Fruit fly (Drosophila melanogaster) whole organism, embryonic: ENCODE results near the gene tbrd-1.
A peak's percentile ranks its signal among the peaks of the same experiment; 100 is the strongest.

Experiments
- Antp ChIP-seq: fragments of 200-800 bp; sonication (Bioruptor generic); optimal IDR thresholded peaks from 3 replicates; lab custom pipeline; 2016; ENCODE audit warnings: missing biosample characterization, missing genetic modification characterization
- CG10462 ChIP-seq: fragments of 200-800 bp; sonication (Bioruptor generic); optimal IDR thresholded peaks from 2 replicates; lab custom pipeline; 2016; ENCODE audit warnings: missing biosample characterization, missing genetic modification characterization
- CG11085 ChIP-seq: fragments of 200-800 bp; sonication (Bioruptor generic); IDR thresholded peaks from 2 replicates; pipeline ENCODE4 v1.3.6; 2022; ENCODE audit warnings: missing biosample characterization, missing genetic modification characterization
- CG11696 ChIP-seq: fragments of 200-800 bp; sonication (Bioruptor generic); IDR thresholded peaks from 2 replicates; pipeline ENCODE4 v1.3.6; 2022; ENCODE audit warnings: missing biosample characterization, missing genetic modification characterization
- CG12659 ChIP-seq: fragments of 200-800 bp; sonication (Bioruptor generic); optimal IDR thresholded peaks from 3 replicates; lab custom pipeline; 2017; ENCODE audit warnings: mild to moderate bottlenecking, missing biosample characterization, missing genetic modification reagents, missing genetic modification characterization
- CG14667 ChIP-seq: fragments of 200-800 bp; sonication (Bioruptor generic); IDR thresholded peaks from 2 replicates; pipeline ENCODE4 v1.3.6; 2022; ENCODE audit warnings: missing biosample characterization, missing genetic modification characterization
- CG15696 ChIP-seq: fragments of 200-800 bp; sonication (Bioruptor generic); optimal IDR thresholded peaks from 2 replicates; lab custom pipeline; 2019; ENCODE audit warnings: missing biosample characterization, mild to moderate bottlenecking, missing genetic modification characterization, moderate library complexity
- CG17361 ChIP-seq: fragments of 200-800 bp; sonication (Bioruptor generic); IDR thresholded peaks from 3 replicates; pipeline ENCODE4 v1.3.6; 2022; ENCODE audit warnings: missing biosample characterization, missing genetic modification characterization
- CG17385 ChIP-seq: fragments of 200-800 bp; sonication (Bioruptor generic); optimal IDR thresholded peaks from 3 replicates; lab custom pipeline; 2018; ENCODE audit warnings: missing biosample characterization, mild to moderate bottlenecking, missing genetic modification characterization
- CG17612 ChIP-seq: fragments of 200-800 bp; sonication (Bioruptor generic); IDR thresholded peaks from 2 replicates; pipeline ENCODE4 v1.3.6; 2022; ENCODE audit warnings: missing biosample characterization, missing genetic modification characterization
- CG18619 ChIP-seq: fragments of 200-800 bp; sonication (Bioruptor generic); optimal IDR thresholded peaks from 3 replicates; lab custom pipeline; 2017; ENCODE audit warnings: missing biosample characterization, mild to moderate bottlenecking, missing genetic modification characterization
- CG2120 ChIP-seq: fragments of 200-800 bp; sonication (Bioruptor generic); optimal IDR thresholded peaks from 3 replicates; lab custom pipeline; 2016; ENCODE audit warnings: missing biosample characterization, missing genetic modification characterization
- CG2129 ChIP-seq: fragments of 200-800 bp; sonication (Bioruptor generic); IDR thresholded peaks from 2 replicates; pipeline ENCODE4 v1.3.6; 2022; ENCODE audit warnings: missing biosample characterization, missing genetic modification characterization; ENCODE audit not compliant: partially characterized antibody
- CG2712 ChIP-seq: fragments of 200-800 bp; optimal IDR thresholded peaks from 3 replicates; lab custom pipeline; 2019; ENCODE audit warnings: missing biosample characterization, mild to moderate bottlenecking, missing genetic modification characterization, moderate library complexity
- CG30020 ChIP-seq: fragments of 200-800 bp; optimal IDR thresholded peaks from 2 replicates; lab custom pipeline; 2019; ENCODE audit warnings: missing biosample characterization, mild to moderate bottlenecking, missing genetic modification characterization, moderate library complexity
- CG32767 ChIP-seq: fragments of 200-800 bp; sonication (Bioruptor generic); IDR thresholded peaks from 2 replicates; pipeline ENCODE4 v1.3.6; 2022; ENCODE audit warnings: missing biosample characterization, missing genetic modification characterization
- CG3281 ChIP-seq: fragments of 200-800 bp; sonication (Bioruptor generic); optimal IDR thresholded peaks from 3 replicates; lab custom pipeline; 2017; ENCODE audit warnings: missing biosample characterization, mild to moderate bottlenecking, missing genetic modification characterization
- CG42726 ChIP-seq: fragments of 200-800 bp; sonication (Bioruptor generic); IDR thresholded peaks from 2 replicates; pipeline ENCODE4 v1.3.6; 2022; ENCODE audit warnings: missing biosample characterization, missing genetic modification characterization; ENCODE audit not compliant: partially characterized antibody
- CG6175 ChIP-seq: fragments of 200-800 bp; sonication (Bioruptor generic); IDR thresholded peaks from 3 replicates; pipeline ENCODE4 v1.3.6; 2022; ENCODE audit warnings: missing biosample characterization, missing genetic modification characterization
- CG8765 ChIP-seq: fragments of 200-800 bp; sonication (Bioruptor generic); IDR thresholded peaks from 2 replicates; pipeline ENCODE4 v1.3.6; 2022; ENCODE audit warnings: missing biosample characterization, missing genetic modification characterization
- CG8944 ChIP-seq: fragments of 200-800 bp; sonication (Bioruptor generic); optimal IDR thresholded peaks from 3 replicates; lab custom pipeline; 2016; ENCODE audit warnings: missing biosample characterization, missing genetic modification characterization
- CG9609 ChIP-seq: fragments of 200-800 bp; sonication (Bioruptor generic); optimal IDR thresholded peaks from 3 replicates; lab custom pipeline; 2016; ENCODE audit warnings: missing biosample characterization, missing genetic modification characterization
- CG9817 ChIP-seq: fragments of 200-800 bp; sonication (Bioruptor generic); optimal IDR thresholded peaks from 2 replicates; lab custom pipeline; 2018; ENCODE audit warnings: missing biosample characterization, mild to moderate bottlenecking, missing genetic modification characterization, moderate library complexity
- Dad ChIP-seq: fragments of 200-800 bp; sonication (Bioruptor generic); optimal IDR thresholded peaks from 3 replicates; lab custom pipeline; 2016; ENCODE audit warnings: missing biosample characterization, missing genetic modification characterization
- Dbx ChIP-seq: fragments of 200-800 bp; sonication (Bioruptor generic); IDR thresholded peaks from 3 replicates; pipeline ENCODE4 v1.3.6; 2022; ENCODE audit warnings: missing biosample characterization, missing genetic modification characterization
- Dek ChIP-seq: fragments of 200-800 bp; sonication (Bioruptor generic); optimal IDR thresholded peaks from 3 replicates; lab custom pipeline; 2019; ENCODE audit warnings: missing biosample characterization, mild to moderate bottlenecking, missing genetic modification characterization, moderate library complexity
- Ets97D ChIP-seq: fragments of 200-800 bp; sonication (Bioruptor generic); optimal IDR thresholded peaks from 3 replicates; lab custom pipeline; 2016; ENCODE audit warnings: missing biosample characterization, missing genetic modification characterization
- HLH3B ChIP-seq: fragments of 200-800 bp; sonication (Bioruptor generic); IDR thresholded peaks from 2 replicates; pipeline ENCODE4 v1.3.6; 2022; ENCODE audit warnings: missing biosample characterization, missing genetic modification characterization
- HLH4C ChIP-seq: fragments of 200-800 bp; sonication (Bioruptor generic); IDR thresholded peaks from 3 replicates; pipeline ENCODE4 v1.3.6; 2022; ENCODE audit warnings: missing biosample characterization, missing genetic modification characterization; ENCODE audit not compliant: partially characterized antibody
- Hmr ChIP-seq: fragments of 200-800 bp; sonication (Bioruptor generic); optimal IDR thresholded peaks from 3 replicates; lab custom pipeline; 2017; ENCODE audit warnings: mild to moderate bottlenecking, missing biosample characterization, missing genetic modification reagents, missing genetic modification characterization
- Lim3 ChIP-seq: fragments of 200-800 bp; sonication (Bioruptor generic); IDR thresholded peaks from 2 replicates; pipeline ENCODE4 v1.3.6; 2022; ENCODE audit warnings: missing biosample characterization, missing genetic modification characterization
- Med ChIP-seq: fragments of 200-800 bp; sonication (Bioruptor generic); peaks from one replicate; lab custom pipeline; 2016; ENCODE audit warnings: missing biosample characterization, missing genetic modification characterization, mild to moderate bottlenecking, inconsistent platforms, moderate library complexity
- Nf-YC ChIP-seq: fragments of 200-800 bp; optimal IDR thresholded peaks from 3 replicates; lab custom pipeline; 2019; ENCODE audit warnings: missing biosample characterization, mild to moderate bottlenecking, missing genetic modification characterization, moderate library complexity
- Pdp1 ChIP-seq, 2 experiments: fragments of 200-800 bp; sonication (Bioruptor generic); optimal IDR thresholded peaks; 3 replicates each; lab custom pipeline; 2016; ENCODE audit warnings: missing biosample characterization in 2 of 2, missing genetic modification characterization in 2 of 2, mild to moderate bottlenecking in 1 of 2, moderate library complexity in 1 of 2
- Rfx ChIP-seq: fragments of 200-800 bp; sonication (Bioruptor generic); IDR thresholded peaks from 2 replicates; pipeline ENCODE4 v1.3.6; 2022; ENCODE audit warnings: missing biosample characterization, missing genetic modification characterization
- Rx ChIP-seq: fragments of 200-800 bp; sonication (Bioruptor generic); IDR thresholded peaks from 2 replicates; pipeline ENCODE4 v1.3.6; 2022; ENCODE audit warnings: missing biosample characterization, missing genetic modification characterization
- Six4 ChIP-seq: fragments of 200-800 bp; sonication (Bioruptor generic); optimal IDR thresholded peaks from 2 replicates; lab custom pipeline; 2016; ENCODE audit warnings: missing biosample characterization, missing genetic modification characterization
- aop ChIP-seq: fragments of 200-800 bp; sonication (Bioruptor generic); IDR thresholded peaks from 2 replicates; pipeline ENCODE4 v1.3.6; 2022; ENCODE audit warnings: missing biosample characterization, missing genetic modification characterization
- ap ChIP-seq: fragments of 200-800 bp; sonication (Bioruptor generic); IDR thresholded peaks from 2 replicates; pipeline ENCODE4 v1.3.6; 2022; ENCODE audit warnings: missing biosample characterization, missing genetic modification characterization
- bsh ChIP-seq, 2 experiments: fragments of 200-800 bp; sonication (Bioruptor generic); optimal IDR thresholded peaks; 2 replicates each; lab custom pipeline; 2017 to 2018; ENCODE audit warnings: mild to moderate bottlenecking in 2 of 2, missing biosample characterization in 2 of 2, missing genetic modification characterization in 2 of 2, moderate library complexity in 1 of 2
- cato ChIP-seq: fragments of 200-800 bp; sonication (Bioruptor generic); optimal IDR thresholded peaks from 2 replicates; lab custom pipeline; 2016; ENCODE audit warnings: missing biosample characterization, missing genetic modification characterization, borderline replicate concordance
- chinmo ChIP-seq: fragments of 200-800 bp; sonication (Bioruptor generic); IDR thresholded peaks from 4 replicates; pipeline ENCODE4 v1.3.6; 2022; ENCODE audit warnings: missing biosample characterization, missing genetic modification characterization; ENCODE audit not compliant: partially characterized antibody
- disco-r ChIP-seq: fragments of 200-800 bp; sonication (Bioruptor generic); optimal IDR thresholded peaks from 2 replicates; lab custom pipeline; 2016; ENCODE audit warnings: missing biosample characterization, missing genetic modification characterization
- esg ChIP-seq: fragments of 200-800 bp; sonication (Bioruptor generic); conservative IDR thresholded peaks from 2 replicates; pipeline ENCODE4 v1.3.6; 2022; ENCODE audit warnings: missing biosample characterization, missing genetic modification characterization
- gce ChIP-seq: fragments of 200-800 bp; sonication (Bioruptor generic); IDR thresholded peaks from 3 replicates; pipeline ENCODE4 v1.3.6; 2022; ENCODE audit warnings: missing biosample characterization, missing genetic modification characterization
- grn ChIP-seq: fragments of 200-800 bp; sonication (Bioruptor generic); optimal IDR thresholded peaks from 3 replicates; lab custom pipeline; 2017; ENCODE audit warnings: missing biosample characterization, missing genetic modification characterization
- hbn ChIP-seq: fragments of 200-800 bp; sonication (Bioruptor generic); IDR thresholded peaks from 2 replicates; pipeline ENCODE4 v1.3.6; 2022; ENCODE audit warnings: missing biosample characterization, missing genetic modification characterization; ENCODE audit not compliant: partially characterized antibody
- jing ChIP-seq: fragments of 200-800 bp; sonication (Bioruptor generic); optimal IDR thresholded peaks from 2 replicates; lab custom pipeline; 2018; ENCODE audit warnings: missing biosample characterization, mild to moderate bottlenecking, missing genetic modification characterization
- mam ChIP-seq: fragments of 200-800 bp; sonication (Bioruptor generic); optimal IDR thresholded peaks from 3 replicates; lab custom pipeline; 2016; ENCODE audit warnings: missing biosample characterization, missing genetic modification characterization
- slp2 ChIP-seq: fragments of 200-800 bp; sonication (Bioruptor generic); optimal IDR thresholded peaks from 2 replicates; lab custom pipeline; 2016; ENCODE audit warnings: missing biosample characterization, missing genetic modification characterization
- vvl ChIP-seq: fragments of 200-800 bp; sonication (Bioruptor generic); IDR thresholded peaks from 2 replicates; pipeline ENCODE4 v1.3.6; 2022; ENCODE audit warnings: missing biosample characterization, missing genetic modification characterization
- wor ChIP-seq: fragments of 200-800 bp; sonication (Bioruptor generic); IDR thresholded peaks from 2 replicates; pipeline ENCODE4 v1.3.6; 2022; ENCODE audit warnings: missing biosample characterization, missing genetic modification characterization

The tbrd-1 gene

DNA sequence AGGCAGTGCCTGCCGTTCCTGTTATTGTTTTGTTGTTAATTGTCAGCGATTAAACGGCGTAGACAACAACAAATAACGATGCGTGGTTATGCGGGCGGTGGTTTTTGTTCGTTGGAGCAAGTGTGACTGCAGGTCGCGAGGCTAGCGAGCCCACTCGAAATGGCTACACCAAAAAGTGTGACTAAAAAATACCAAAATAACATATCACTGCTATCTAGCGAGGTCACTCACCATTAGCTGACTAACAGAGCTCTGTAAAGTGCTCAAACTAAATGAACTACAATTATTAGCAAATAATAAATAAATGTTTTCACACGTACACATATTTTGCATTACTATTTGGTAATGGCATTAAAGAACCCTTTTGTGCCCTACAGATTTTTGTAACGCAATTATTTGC lies 3.4 kb downstream of the tbrd-1 start, which contains the start of gene Pli (continued):
- TF ChIP-seq CG2712 = peak; percentile 48
- TF ChIP-seq mam = no peak
- TF ChIP-seq CG30020 (tag; lab: Kevin White, UChicago) = no peak
- no peak for TF ChIP-seq Dbx (GFP tag; lab: Robert Waterston, UW)
- no peak for TF ChIP-seq bsh (GFP tag; optimal IDR thresholded peaks at IDR 0.05; lab: Kevin White, UChicago)
- TF ChIP-seq CG8765 (GFP tag; lab: Robert Waterston, UW) = no peak
- peak; percentile 87 for TF ChIP-seq Med (GFP tag; lab: Kevin White, UChicago)
- peak; percentile 7 for TF ChIP-seq CG17385 (GFP tag; lab: Kevin White, UChicago)
- TF ChIP-seq gce = no peak
- TF ChIP-seq Six4 (GFP tag; lab: Kevin White, UChicago) = no peak
- peak; percentile 7 for TF ChIP-seq CG2120 (GFP tag; lab: Kevin White, UChicago)
- peak in 1 of 2 experiments; percentile 78 for TF ChIP-seq Pdp1 (GFP tag; optimal IDR thresholded peaks at IDR 0.05; lab: Kevin White, UChicago)
- TF ChIP-seq CG6175 = no peak
- TF ChIP-seq CG12659 (GFP tag; lab: Kevin White, UChicago) = peak; percentile 77
- no peak for TF ChIP-seq CG2129 (GFP tag; lab: Robert Waterston, UW)
- TF ChIP-seq CG32767 (GFP tag; lab: Robert Waterston, UW) = no peak
- no peak for TF ChIP-seq hbn (GFP tag; lab: Robert Waterston, UW)
- TF ChIP-seq esg (GFP tag; lab: Robert Waterston, UW) = no peak
- no peak for TF ChIP-seq Antp (GFP tag; lab: Kevin White, UChicago)
- no peak for TF ChIP-seq vvl (GFP tag; lab: Robert Waterston, UW)
- TF ChIP-seq CG3281 = no peak
- TF ChIP-seq CG9609 (GFP tag; lab: Kevin White, UChicago) = no peak
- no peak for TF ChIP-seq CG11696 (GFP tag; lab: Robert Waterston, UW)
- TF ChIP-seq HLH4C (GFP tag; lab: Robert Waterston, UW) = no peak
- TF ChIP-seq CG15696 = no peak
- peak; percentile 62 for TF ChIP-seq Ets97D (GFP tag; lab: Kevin White, UChicago)
- TF ChIP-seq Rx (GFP tag; lab: Robert Waterston, UW) = no peak
- no peak for TF ChIP-seq CG17612 (GFP tag; lab: Robert Waterston, UW)
- TF ChIP-seq HLH3B (GFP tag; lab: Robert Waterston, UW) = no peak
- TF ChIP-seq ap (GFP tag; lab: Robert Waterston, UW) = no peak
- TF ChIP-seq wor (GFP tag; lab: Robert Waterston, UW) = no peak
- TF ChIP-seq jing (GFP tag; lab: Kevin White, UChicago) = no peak
- no peak for TF ChIP-seq Rfx (GFP tag; lab: Robert Waterston, UW)
- no peak for TF ChIP-seq CG10462 (GFP tag; lab: Kevin White, UChicago)
- no peak for TF ChIP-seq disco-r (GFP tag; lab: Kevin White, UChicago)
- TF ChIP-seq Dad (GFP tag; lab: Kevin White, UChicago) = peak; percentile 12
- no peak for TF ChIP-seq CG11085 (GFP tag; lab: Robert Waterston, UW)
- TF ChIP-seq slp2 (GFP tag; lab: Kevin White, UChicago) = no peak
- no peak for TF ChIP-seq aop (GFP tag; lab: Robert Waterston, UW)
- TF ChIP-seq chinmo = no peak
- TF ChIP-seq cato = no peak
- TF ChIP-seq CG18619 (GFP tag; lab: Kevin White, UChicago) = no peak
- TF ChIP-seq CG14667 (GFP tag; lab: Robert Waterston, UW) = no peak
- TF ChIP-seq CG9817 (tag; lab: Kevin White, UChicago) = no peak
- peak; percentile 36 for TF ChIP-seq Dek (tag; lab: Kevin White, UChicago)
- TF ChIP-seq CG8944 (GFP tag; lab: Kevin White, UChicago) = no peak
- TF ChIP-seq CG17361 (GFP tag; lab: Robert Waterston, UW) = no peak
- TF ChIP-seq Lim3 (GFP tag; lab: Robert Waterston, UW) = no peak
- TF ChIP-seq CG42726 = no peak
- TF ChIP-seq grn (GFP tag; lab: Kevin White, UChicago) = peak; percentile 40
- peak; percentile 46 for TF ChIP-seq Nf-YC
- TF ChIP-seq Hmr (GFP tag; lab: Kevin White, UChicago) = peak; percentile 55
